Fruit fly (Drosophila melanogaster): Measurements from ENCODE around the gene Tbc1d15-17.

The Tbc1d15-17 gene

dm6 chr2L:221939-222489 lies 15.0 kb downstream of the Tbc1d15-17 start:
- TF ChIP-seq h (optimal IDR thresholded peaks at IDR 0.05) = no peak

- no peak for TF ChIP-seq Myc (optimal IDR thresholded peaks at IDR 0.05)
- no peak for TF ChIP-seq h (optimal IDR thresholded peaks at IDR 0.05)
- TF ChIP-seq ttk (optimal IDR thresholded peaks at IDR 0.05) = no peak
- no peak for TF ChIP-seq Sin3A (optimal IDR thresholded peaks at IDR 0.05)
- TF ChIP-seq psq (optimal IDR thresholded peaks at IDR 0.05) = no peak
- no peak for TF ChIP-seq insv (optimal IDR thresholded peaks at IDR 0.05)
Measured at dm6 chr2L:222867-223266, 15.9 kb downstream of the Tbc1d15-17 start.

dm6 chr2L:223351-223750 lies 16.4 kb downstream of the Tbc1d15-17 start:
- TF ChIP-seq insv (optimal IDR thresholded peaks at IDR 0.05) = peak; percentile 25
- TF ChIP-seq ttk (optimal IDR thresholded peaks at IDR 0.05) = no peak

dm6 chr2L:223867-224598 lies 17.1 kb downstream of the Tbc1d15-17 start:
- TF ChIP-seq h (optimal IDR thresholded peaks at IDR 0.05) = no peak
- no peak for TF ChIP-seq ttk (optimal IDR thresholded peaks at IDR 0.05)

- TF ChIP-seq Sin3A (optimal IDR thresholded peaks at IDR 0.05) = no peak
- no peak for TF ChIP-seq psq (optimal IDR thresholded peaks at IDR 0.05)
- no peak for TF ChIP-seq Myc (optimal IDR thresholded peaks at IDR 0.05)
- no peak for TF ChIP-seq ttk (optimal IDR thresholded peaks at IDR 0.05)
- TF ChIP-seq h (optimal IDR thresholded peaks at IDR 0.05) = no peak
- TF ChIP-seq insv (optimal IDR thresholded peaks at IDR 0.05) = no peak
Measured at dm6 chr2L:224599-225385, 17.8 kb downstream of the Tbc1d15-17 start.

dm6 chr2L:225386-225682 lies 18.4 kb downstream of the Tbc1d15-17 start:
- TF ChIP-seq h (optimal IDR thresholded peaks at IDR 0.05) (no peak), psq (optimal IDR thresholded peaks at IDR 0.05) (no peak), insv (optimal IDR thresholded peaks at IDR 0.05) (no peak), ttk (optimal IDR thresholded peaks at IDR 0.05) (no peak), Sin3A (optimal IDR thresholded peaks at IDR 0.05) (no peak), Myc (optimal IDR thresholded peaks at IDR 0.05) (no peak)

dm6 chr2L:228246-228645 lies 21.3 kb downstream of the Tbc1d15-17 start:
- no peak for TF ChIP-seq h (optimal IDR thresholded peaks at IDR 0.05)
- no peak for TF ChIP-seq psq (optimal IDR thresholded peaks at IDR 0.05)
- TF ChIP-seq Sin3A (optimal IDR thresholded peaks at IDR 0.05) = no peak
- no peak for TF ChIP-seq ttk (optimal IDR thresholded peaks at IDR 0.05)
- TF ChIP-seq Myc (optimal IDR thresholded peaks at IDR 0.05) = no peak
- no peak for TF ChIP-seq insv (optimal IDR thresholded peaks at IDR 0.05)

dm6 chr2L:232187-232586 lies 25.2 kb downstream of the Tbc1d15-17 start, which contains the start of gene CG13693:
CG13693 (plus strand) TSS chr2L:232487.
- TF ChIP-seq psq (optimal IDR thresholded peaks at IDR 0.05) (no peak), Sin3A (optimal IDR thresholded peaks at IDR 0.05) (no peak), ttk (optimal IDR thresholded peaks at IDR 0.05) (no peak), Myc (optimal IDR thresholded peaks at IDR 0.05) (no peak), h (optimal IDR thresholded peaks at IDR 0.05) (no peak), insv (optimal IDR thresholded peaks at IDR 0.05) (no peak)

- TF ChIP-seq Sin3A (optimal IDR thresholded peaks at IDR 0.05) (no peak), psq (optimal IDR thresholded peaks at IDR 0.05) (no peak), ttk (optimal IDR thresholded peaks at IDR 0.05) (no peak)
Measured at dm6 chr2L:240176-240769, 33.3 kb downstream of the Tbc1d15-17 start.

- TF ChIP-seq psq (optimal IDR thresholded peaks at IDR 0.05) = no peak
- no peak for TF ChIP-seq ttk (optimal IDR thresholded peaks at IDR 0.05)
- no peak for TF ChIP-seq h (optimal IDR thresholded peaks at IDR 0.05)
- no peak for TF ChIP-seq Sin3A (optimal IDR thresholded peaks at IDR 0.05)
- TF ChIP-seq insv (optimal IDR thresholded peaks at IDR 0.05) = no peak
- TF ChIP-seq Myc (optimal IDR thresholded peaks at IDR 0.05) = no peak
Measured at dm6 chr2L:241415-241814, 34.4 kb downstream of the Tbc1d15-17 start.

- TF ChIP-seq ttk (optimal IDR thresholded peaks at IDR 0.05) = no peak
- TF ChIP-seq Sin3A (optimal IDR thresholded peaks at IDR 0.05) = no peak
- TF ChIP-seq Myc (optimal IDR thresholded peaks at IDR 0.05) = no peak
- no peak for TF ChIP-seq insv (optimal IDR thresholded peaks at IDR 0.05)
- no peak for TF ChIP-seq psq (optimal IDR thresholded peaks at IDR 0.05)
- no peak for TF ChIP-seq h (optimal IDR thresholded peaks at IDR 0.05)
Measured at dm6 chr2L:243123-243522, 36.1 kb downstream of the Tbc1d15-17 start.

dm6 chr2L:243819-244218 lies 36.8 kb downstream of the Tbc1d15-17 start:
- no peak for TF ChIP-seq Sin3A (optimal IDR thresholded peaks at IDR 0.05)
- no peak for TF ChIP-seq Myc (optimal IDR thresholded peaks at IDR 0.05)
- no peak for TF ChIP-seq ttk (optimal IDR thresholded peaks at IDR 0.05)
- no peak for TF ChIP-seq insv (optimal IDR thresholded peaks at IDR 0.05)
- no peak for TF ChIP-seq h (optimal IDR thresholded peaks at IDR 0.05)
- TF ChIP-seq psq (optimal IDR thresholded peaks at IDR 0.05) = no peak

dm6 chr2L:244559-244958 lies 37.6 kb downstream of the Tbc1d15-17 start:
- TF ChIP-seq psq (optimal IDR thresholded peaks at IDR 0.05) (no peak), h (optimal IDR thresholded peaks at IDR 0.05) (no peak), insv (optimal IDR thresholded peaks at IDR 0.05) (no peak), ttk (optimal IDR thresholded peaks at IDR 0.05) (no peak), Myc (optimal IDR thresholded peaks at IDR 0.05) (no peak), Sin3A (optimal IDR thresholded peaks at IDR 0.05) (no peak)
